Fruit fly (Drosophila melanogaster) S2 (cell line): ENCODE results near the gene Npc2c.

Experiments
- CG8478 ChIP-seq: fragments of >200 bp; optimal IDR thresholded peaks from 2 replicates; lab custom pipeline; 2018
- CTCF ChIP-seq, 2 experiments: fragments of >200 bp; optimal IDR thresholded peaks; 2 replicates each; lab custom pipeline; 2018

Gene Npc2c

DNA sequence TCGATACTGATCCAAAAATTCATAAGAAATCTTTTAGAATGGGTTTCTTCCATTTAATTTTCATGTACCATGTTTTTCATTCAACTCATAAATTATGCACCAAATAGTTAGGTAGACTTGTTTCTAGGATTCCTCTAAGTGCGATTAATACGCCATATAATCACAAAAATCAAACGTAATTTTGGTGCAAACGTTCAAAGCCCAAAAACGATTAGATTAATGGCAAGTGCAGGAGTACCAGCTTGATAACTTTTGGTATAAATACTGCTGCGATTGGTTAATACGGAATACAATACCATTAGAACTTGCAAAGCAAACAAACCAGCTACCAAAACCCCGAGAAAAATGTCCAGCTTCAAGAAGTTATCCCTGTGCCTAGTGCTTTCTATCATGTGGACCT, at the start of gene Npc2c:
Gene Npc2c (plus strand): TSS at position 301 of the 400 bp plus-strand sequence.
- TF ChIP-seq CG8478 (lab: Kevin White, UChicago) (no peak), CTCF (optimal IDR thresholded peaks at IDR 0.05; lab: Kevin White, UChicago) (no peak)

DNA sequence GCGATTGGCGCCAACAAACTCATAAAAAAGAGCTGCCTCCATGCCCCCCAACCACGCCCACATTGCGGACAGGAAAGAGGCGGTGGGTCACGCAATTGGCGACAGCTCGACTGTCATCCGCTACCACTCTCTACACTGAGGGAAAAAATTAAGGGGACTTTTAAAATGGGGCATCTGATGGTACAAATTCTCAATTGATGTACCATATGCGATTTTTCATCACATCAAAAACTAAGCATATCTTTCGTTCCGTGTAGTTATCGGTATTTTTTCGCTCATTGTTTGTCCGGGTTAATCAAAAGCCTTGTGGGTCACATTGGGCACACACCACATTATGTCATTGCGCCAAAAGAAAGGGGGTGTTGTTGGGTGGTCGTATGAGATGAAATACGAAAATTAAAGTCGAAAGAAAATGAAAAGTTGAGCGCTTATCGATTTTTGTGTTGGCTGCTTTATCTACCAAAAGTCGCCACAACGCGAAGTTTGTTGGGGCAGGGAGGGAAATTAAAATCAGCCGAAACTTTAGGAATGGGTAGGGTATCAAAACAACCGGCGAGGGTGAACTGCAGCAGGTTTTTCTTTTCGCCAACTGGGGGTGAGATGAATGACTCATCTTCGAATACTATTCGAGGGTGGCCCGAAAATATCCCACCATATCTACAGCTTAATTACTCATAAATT, 35.9 kb upstream of the Npc2c start:
- no peak for TF ChIP-seq CTCF (optimal IDR thresholded peaks at IDR 0.05; lab: Kevin White, UChicago)
- TF ChIP-seq CG8478 (lab: Kevin White, UChicago): no peak

DNA sequence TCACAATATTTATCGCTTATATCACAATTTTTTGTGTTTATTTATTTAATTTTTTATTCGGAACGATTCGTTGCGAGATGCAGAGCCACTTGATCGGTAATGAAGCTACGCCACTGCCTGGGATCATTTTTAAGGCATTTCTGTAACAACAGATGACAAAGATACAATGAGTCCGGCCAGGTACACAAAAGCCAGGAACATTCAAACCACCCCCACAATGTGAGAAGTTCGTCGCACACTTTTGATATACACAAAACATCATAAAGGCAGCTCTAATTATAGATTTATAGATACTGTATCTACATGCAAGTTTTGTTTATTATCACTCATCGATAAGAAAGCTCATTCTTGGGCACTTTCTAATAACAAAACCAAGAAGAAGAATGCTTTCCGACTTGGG, 35.0 kb upstream of the Npc2c start, which contains the start of gene CG31407:
Gene CG31407 (minus strand): TSS at position 101 of the 400 bp plus-strand sequence.
- no peak for TF ChIP-seq CG8478 (lab: Kevin White, UChicago)
- no peak for TF ChIP-seq CTCF (optimal IDR thresholded peaks at IDR 0.05; lab: Kevin White, UChicago)

DNA sequence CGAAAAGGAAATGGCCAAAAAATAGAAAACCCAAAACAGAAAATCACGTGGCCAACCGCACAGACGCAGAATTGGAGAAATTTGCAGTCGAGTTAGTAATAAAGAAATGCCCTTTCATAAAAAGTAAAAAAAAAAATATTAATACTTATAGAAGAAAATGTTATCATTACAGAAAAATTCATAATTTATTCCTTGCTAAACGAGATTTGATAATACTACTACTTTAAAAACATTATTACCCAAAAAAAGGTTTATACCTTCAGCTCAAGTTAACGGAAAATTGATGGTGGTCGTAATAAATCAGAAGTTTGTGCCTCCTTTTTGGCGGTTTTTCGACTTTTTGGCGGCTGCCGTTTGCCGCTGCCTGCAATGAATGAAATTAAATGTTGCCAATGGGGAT, 31.7 kb upstream of the Npc2c start:
- TF ChIP-seq CG8478 (lab: Kevin White, UChicago) (no peak), CTCF (optimal IDR thresholded peaks at IDR 0.05; lab: Kevin White, UChicago) (no peak)

DNA sequence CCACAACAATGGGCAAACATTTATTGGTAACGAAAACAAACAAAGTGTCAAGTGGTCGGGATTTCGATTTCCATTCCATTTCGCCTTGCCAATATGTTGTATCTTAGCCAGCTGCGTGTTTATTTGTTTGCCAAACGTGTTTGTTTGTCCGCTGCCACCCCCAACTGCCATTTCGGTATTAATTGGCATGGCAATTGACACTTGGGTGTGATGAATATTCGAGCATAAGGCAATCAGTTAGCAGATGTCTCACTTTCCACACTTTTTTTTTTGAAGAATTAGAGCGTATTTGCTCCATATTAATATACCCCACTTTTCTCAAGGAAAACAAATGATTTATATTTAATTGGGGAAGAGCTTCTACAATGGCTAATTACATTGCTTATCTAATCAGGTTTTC, 28.6 kb upstream of the Npc2c start:
- no peak for TF ChIP-seq CG8478 (lab: Kevin White, UChicago)
- TF ChIP-seq CTCF (optimal IDR thresholded peaks at IDR 0.05; lab: Kevin White, UChicago): no peak

DNA sequence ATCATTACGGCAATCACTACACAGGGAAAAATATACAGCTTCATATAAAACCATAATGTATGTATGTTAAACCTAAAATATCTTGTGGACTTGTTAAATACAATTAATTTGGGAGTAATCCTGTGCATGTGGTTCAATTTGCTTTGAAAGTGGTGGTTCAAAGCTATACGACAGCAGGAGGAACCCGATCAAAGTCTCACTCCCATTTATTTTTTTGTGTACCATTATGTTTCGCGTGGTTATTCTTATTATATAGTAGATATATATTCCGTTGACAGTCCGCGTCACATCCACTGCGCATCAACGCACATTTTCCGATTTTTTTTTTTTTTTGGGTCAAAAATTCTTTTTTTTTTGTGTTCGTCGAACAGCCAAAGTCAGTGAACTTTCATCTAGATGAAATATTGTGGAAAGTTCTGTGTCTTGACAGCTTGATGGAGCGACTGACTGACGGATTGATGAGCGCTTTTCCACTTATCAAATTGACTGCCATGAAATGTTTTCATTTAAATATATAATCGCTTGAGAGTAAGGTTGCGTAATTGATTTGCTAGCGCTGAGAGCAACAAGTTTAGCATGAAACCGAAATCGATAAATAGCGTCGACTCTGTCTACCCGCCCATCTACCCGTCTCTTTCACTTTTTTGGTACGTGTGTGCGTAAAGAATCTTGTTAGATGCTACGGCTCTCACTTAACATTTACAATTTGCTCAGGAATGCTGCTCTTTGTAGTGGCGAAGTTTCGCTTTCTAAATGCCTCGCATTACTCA, 26.9 kb upstream of the Npc2c start:
- no peak for TF ChIP-seq CG8478 (lab: Kevin White, UChicago)
- TF ChIP-seq CTCF (optimal IDR thresholded peaks at IDR 0.05; lab: Kevin White, UChicago): no peak

DNA sequence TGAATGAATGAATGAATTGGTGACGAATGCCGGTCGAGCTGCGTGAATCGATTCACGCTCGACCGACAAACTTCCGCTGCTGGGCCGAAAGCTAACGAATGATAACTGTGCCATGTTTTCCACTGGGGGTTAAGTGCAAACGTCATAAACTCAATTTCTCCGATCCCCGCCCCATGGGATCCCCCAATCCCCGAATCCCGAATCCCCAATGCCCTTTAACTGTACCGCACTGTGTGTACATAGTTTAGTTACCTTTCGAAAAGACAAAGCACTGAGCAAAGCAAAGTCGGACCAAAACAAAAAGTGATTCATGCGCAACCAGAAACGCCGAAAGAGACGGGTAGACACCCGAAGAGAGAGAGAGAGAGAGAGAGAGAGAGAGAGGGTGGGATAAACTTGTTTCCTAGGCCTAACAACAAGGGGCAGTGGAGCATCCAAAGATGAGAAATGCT, 25.0 kb upstream of the Npc2c start:
- TF ChIP-seq CG8478 (lab: Kevin White, UChicago) (no peak), CTCF (optimal IDR thresholded peaks at IDR 0.05; lab: Kevin White, UChicago) (no peak)

DNA sequence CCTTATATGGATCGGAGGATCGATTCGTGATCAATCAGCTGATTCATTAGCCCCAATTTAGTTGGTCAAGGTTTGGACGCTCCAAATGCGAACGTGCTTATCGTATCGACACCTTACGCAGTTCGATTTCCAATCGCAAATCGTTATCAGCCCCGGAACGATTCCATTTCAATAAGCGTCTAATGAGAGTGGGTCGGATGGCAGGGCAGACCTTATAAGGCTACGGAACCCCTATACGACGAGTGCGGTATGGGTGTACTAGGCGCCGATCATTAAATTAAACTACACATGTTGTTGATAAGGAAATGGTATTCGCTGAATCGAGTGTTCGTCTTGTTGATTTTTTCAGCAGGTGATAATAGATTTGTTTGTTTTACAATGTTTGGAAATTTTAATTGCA, 24.3 kb upstream of the Npc2c start:
- no peak for TF ChIP-seq CG8478 (lab: Kevin White, UChicago)
- no peak for TF ChIP-seq CTCF (optimal IDR thresholded peaks at IDR 0.05; lab: Kevin White, UChicago)

DNA sequence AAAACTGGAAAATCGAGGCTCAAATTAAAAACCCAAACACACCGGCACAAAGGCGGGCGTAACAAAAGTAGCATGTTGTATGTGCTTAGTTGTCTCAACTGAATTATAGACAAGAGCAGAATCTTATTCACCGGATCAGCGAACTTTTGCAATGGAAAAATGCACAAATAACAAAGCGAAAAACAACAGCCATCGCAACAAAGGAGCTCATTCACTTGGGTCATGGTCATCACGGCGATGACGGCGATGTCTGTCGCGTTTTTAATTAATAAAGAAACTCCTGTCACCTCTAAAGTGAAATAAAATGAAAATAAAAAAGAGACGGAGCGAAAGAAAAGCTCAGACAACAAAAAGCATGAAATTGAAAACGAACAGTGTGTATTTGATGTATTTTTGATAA, 20.9 kb upstream of the Npc2c start:
- TF ChIP-seq CG8478 (lab: Kevin White, UChicago) (no peak), CTCF (optimal IDR thresholded peaks at IDR 0.05; lab: Kevin White, UChicago) (no peak)

DNA sequence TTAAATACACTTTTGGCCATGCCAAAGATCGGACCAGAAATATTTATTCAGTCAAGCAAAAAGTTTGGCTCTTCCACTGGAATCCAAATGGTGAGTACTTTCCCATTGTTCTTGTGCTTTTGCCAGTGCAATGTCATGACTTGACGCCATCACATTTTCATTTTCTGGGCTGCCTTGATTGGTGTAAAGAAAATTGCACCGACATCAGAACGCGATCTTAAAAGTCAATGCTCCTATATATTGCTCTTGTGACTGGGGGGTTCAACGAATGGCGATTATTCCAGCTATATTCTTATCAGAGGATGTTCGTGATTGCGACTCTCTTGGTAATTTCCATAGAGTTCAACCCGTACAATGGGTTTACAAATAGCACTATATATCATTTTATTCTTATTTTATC, 19.5 kb upstream of the Npc2c start:
- no peak for TF ChIP-seq CG8478 (lab: Kevin White, UChicago)
- TF ChIP-seq CTCF (optimal IDR thresholded peaks at IDR 0.05; lab: Kevin White, UChicago): no peak

DNA sequence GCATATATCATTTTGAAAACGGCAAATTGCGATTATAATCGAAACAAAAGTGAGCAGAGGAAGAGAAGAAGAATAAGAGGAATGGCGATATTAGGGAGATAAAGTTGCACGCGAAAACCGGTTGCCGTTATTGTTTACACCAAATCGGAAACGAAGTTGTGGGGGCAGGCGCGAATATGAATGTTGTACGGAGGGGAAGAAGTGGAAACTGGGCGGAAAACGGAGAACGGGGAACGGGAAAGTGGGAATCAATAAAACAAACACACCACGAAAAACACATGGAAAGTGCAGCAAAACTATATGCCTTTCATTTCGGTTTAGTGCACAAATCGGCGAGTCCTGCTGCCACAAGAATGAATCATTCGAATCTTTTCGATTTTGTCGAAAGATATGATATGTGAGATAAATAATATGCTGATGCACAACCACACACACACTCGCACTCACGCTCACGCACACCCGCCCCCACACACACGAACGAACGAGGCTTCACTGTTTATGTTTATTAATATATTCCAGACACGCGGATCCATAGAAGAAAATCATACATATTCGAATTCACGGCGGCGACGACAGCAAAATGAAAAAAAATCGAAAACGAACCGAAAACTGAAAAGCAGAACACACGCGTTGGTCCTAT, 17.9 kb upstream of the Npc2c start:
- TF ChIP-seq CTCF (optimal IDR thresholded peaks at IDR 0.05; lab: Kevin White, UChicago) (no peak), CG8478 (lab: Kevin White, UChicago) (no peak)

DNA sequence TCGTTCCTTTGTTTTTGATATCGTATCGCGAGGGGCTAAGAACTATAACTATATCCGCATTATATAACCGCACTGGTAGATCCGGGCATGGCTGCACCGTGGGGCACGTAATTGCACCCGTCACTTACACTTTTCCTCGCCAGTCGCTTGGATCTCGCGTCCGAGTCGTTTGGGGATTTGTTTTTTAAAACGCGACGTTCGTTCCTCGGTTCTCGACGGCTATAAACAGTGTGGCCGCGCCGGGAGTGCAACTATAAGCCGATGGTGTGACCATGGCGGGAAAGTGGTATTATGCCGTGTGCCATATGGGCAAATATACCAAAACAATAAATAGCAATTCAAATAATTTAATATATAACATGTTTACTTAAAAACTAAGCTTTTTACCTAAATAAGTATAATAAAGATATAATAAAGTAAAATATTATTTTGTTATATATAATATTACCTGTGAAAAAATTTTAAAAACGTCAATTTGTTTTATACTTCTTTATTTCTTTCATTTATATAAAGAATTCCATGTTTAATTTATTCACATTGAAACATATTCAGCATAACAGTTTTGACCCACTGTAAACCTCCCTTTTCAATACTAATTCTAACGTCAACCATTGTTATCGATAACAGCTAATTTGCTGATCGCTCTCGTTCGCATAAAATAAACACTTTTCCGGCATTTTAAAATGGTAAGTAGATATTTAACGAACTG, 17.2 kb upstream of the Npc2c start, which contains the start of the genes Mical and CG3909:
Gene Mical (minus strand): TSS at position 232 of the 709 bp plus-strand sequence.
Gene CG3909 (plus strand): TSS at position 607 of the 709 bp plus-strand sequence.
- no peak for TF ChIP-seq CG8478 (lab: Kevin White, UChicago)
- TF ChIP-seq CTCF (optimal IDR thresholded peaks at IDR 0.05; lab: Kevin White, UChicago): no peak

DNA sequence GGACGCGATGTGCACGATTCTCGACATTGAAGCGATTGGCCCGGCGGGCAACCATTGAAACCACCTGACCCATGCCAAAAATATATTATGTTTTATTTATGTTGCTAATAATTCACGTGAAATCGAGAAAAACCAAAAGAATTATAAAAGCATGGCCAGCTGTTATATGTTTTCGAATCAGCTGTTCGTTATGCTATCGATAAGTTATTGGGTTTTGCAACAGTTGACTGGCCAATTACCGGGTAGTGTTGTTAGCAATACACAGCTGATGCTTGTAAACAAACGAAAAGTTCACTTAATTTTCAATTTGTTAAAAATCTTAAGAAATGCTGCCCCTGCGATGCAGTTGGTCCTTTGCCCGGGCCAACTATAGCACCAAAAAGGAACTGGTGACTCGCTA, 14.7 kb upstream of the Npc2c start, which contains the start of the genes CG11722 and mtTFB2:
Gene CG11722 (minus strand): TSS at position 200 of the 400 bp plus-strand sequence.
Gene mtTFB2 (plus strand): TSS at position 232 of the 400 bp plus-strand sequence.
- TF ChIP-seq CTCF (optimal IDR thresholded peaks at IDR 0.05; lab: Kevin White, UChicago): no peak
- TF ChIP-seq CG8478 (lab: Kevin White, UChicago): no peak
